Worm (Caenorhabditis elegans): ENCODE results near the gene nhr-6.

DNA sequence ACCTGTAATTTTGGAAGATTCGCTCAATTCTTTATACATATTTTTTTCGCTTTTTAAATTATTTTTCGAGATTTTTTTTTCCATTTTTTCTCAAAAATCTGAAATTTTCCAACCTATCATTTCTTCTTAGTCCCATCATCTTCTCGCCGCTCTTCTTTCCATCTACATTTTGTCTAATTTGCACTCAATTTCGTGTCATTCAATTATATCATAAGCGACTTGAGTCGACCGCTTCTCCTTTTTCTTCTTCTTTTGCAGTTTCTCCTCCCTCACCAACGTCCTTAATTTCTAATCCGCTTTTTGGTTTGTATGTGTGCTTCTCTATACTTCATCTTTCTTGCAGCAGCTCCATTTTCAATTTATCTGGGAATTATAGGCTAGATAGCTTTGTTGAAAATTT, 14.8 kb downstream of the nhr-6 start:
- TF ChIP-seq mab-5 (tag; optimal IDR thresholded peaks at IDR 0.05), result no peak
- TF ChIP-seq blmp-1 (tag; optimal IDR thresholded peaks at IDR 0.05), result no peak
- TF ChIP-seq drap-1 (GFP tag; optimal IDR thresholded peaks at IDR 0.05), result no peak
- TF ChIP-seq sptf-1 (tag; optimal IDR thresholded peaks at IDR 0.05), result no peak
- no peak for TF ChIP-seq pha-4 (tag; optimal IDR thresholded peaks at IDR 0.05)
- no peak for TF ChIP-seq elt-3 (tag; optimal IDR thresholded peaks at IDR 0.05)
- no peak for TF ChIP-seq lin-13 (tag; optimal IDR thresholded peaks at IDR 0.05)
- TF ChIP-seq ztf-11 (tag; optimal IDR thresholded peaks at IDR 0.05), result no peak

All from whole organism, mixed stage, embryonic.